Fruit fly (Drosophila melanogaster): Measurements from ENCODE around the gene CG12814.

Gene CG12814

dm6 chr3R:10170356-10170876 lies 19.0 kb downstream of the CG12814 start, which contains the start of gene Best1 (continued):
- TF ChIP-seq svp (GFP tag) (peak; percentile 95), CG6792 (GFP tag; optimal IDR thresholded peaks at IDR 0.05) (peak; percentile 92), OdsH (GFP tag; optimal IDR thresholded peaks at IDR 0.05) (peak; percentile 90), ss (GFP tag; optimal IDR thresholded peaks at IDR 0.05) (peak; percentile 86 to 91), CG8319 (GFP tag; optimal IDR thresholded peaks at IDR 0.05) (peak; percentile 81), CG11294 (GFP tag; IDR thresholded peaks at IDR 0.05) (peak; percentile 84), fkh (GFP tag; optimal IDR thresholded peaks at IDR 0.05) (peak; percentile 80), salr (GFP tag; optimal IDR thresholded peaks at IDR 0.05) (peak; percentile 65 to 77), cyc (GFP tag; optimal IDR thresholded peaks at IDR 0.05) (peak; percentile 85), CG6808 (GFP tag; optimal IDR thresholded peaks at IDR 0.05) (peak; percentile 84), lz (GFP tag; optimal IDR thresholded peaks at IDR 0.05) (peak; percentile 89), net (GFP tag; optimal IDR thresholded peaks at IDR 0.05) (peak; percentile 91), CG6163 (GFP tag; IDR thresholded peaks at IDR 0.05) (peak; percentile 96), topi (GFP tag; optimal IDR thresholded peaks at IDR 0.05) (peak; percentile 86), CG8119 (GFP tag; IDR thresholded peaks at IDR 0.05) (peak; percentile 93)

dm6 chr3R:10169124-10169766 lies 20.2 kb downstream of the CG12814 start:
- peak; percentile 9 for TF ChIP-seq Hr4 (GFP tag; optimal IDR thresholded peaks at IDR 0.05)
- TF ChIP-seq CG4318 (GFP tag; optimal IDR thresholded peaks at IDR 0.05), result no peak
- TF ChIP-seq fkh (GFP tag; optimal IDR thresholded peaks at IDR 0.05), result peak; percentile 44
- 0 out of 3 replicates have a peak, but pooled peaks have one; percentile 8 for TF ChIP-seq CG6163 (GFP tag; IDR thresholded peaks at IDR 0.05)
- no peak for TF ChIP-seq CG11762 (GFP tag; optimal IDR thresholded peaks at IDR 0.05; ENCODE audit: insufficient read depth)
- peak; percentile 16 for TF ChIP-seq esn (GFP tag; optimal IDR thresholded peaks at IDR 0.05)
- no peak for TF ChIP-seq CG7368 (GFP tag; optimal IDR thresholded peaks at IDR 0.05)
- peak; percentile 29 for TF ChIP-seq CG6854 (GFP tag; optimal IDR thresholded peaks at IDR 0.05)

DNA sequence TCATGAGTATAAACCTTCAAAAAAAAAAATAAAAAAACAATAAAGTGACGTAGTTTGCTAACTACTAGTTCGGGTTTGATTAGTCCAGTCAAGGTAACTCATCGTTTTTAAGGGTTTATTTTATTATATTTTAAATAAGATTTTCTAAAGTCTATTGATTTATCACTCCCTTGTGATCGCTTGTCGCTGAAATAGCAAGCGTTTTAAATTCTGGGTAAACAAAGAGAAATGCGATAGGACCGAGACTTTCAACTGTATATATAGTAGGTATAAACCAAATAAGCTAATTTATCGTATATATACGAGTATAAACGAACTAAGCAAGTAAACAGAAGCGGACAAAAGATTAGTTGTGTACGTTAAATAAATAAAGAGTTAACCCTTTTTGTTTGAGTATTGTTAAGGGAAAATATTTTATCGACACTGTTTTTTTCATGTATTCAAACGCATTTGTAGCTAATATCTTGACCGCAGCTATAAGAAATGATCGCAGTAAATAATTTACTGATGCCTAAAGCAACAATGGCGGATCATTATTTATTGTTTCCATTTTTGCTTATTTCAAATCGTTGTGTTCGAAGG lies 20.8 kb downstream of the CG12814 start:
- TF ChIP-seq pdm3 (GFP tag; optimal IDR thresholded peaks at IDR 0.05) (peak; percentile 62), CG3919 (GFP tag; optimal IDR thresholded peaks at IDR 0.05) (peak; percentile 71), Ets96B (tag; optimal IDR thresholded peaks at IDR 0.05) (peak; percentile 3), CG6792 (GFP tag; optimal IDR thresholded peaks at IDR 0.05) (peak; percentile 43), Met (GFP tag; optimal IDR thresholded peaks at IDR 0.05) (peak; percentile 51), Sox15 (GFP tag; optimal IDR thresholded peaks at IDR 0.05) (peak; percentile 22), topi (GFP tag; optimal IDR thresholded peaks at IDR 0.05) (peak; percentile 65), fd59A (GFP tag; optimal IDR thresholded peaks at IDR 0.05) (no peak), fkh (GFP tag; optimal IDR thresholded peaks at IDR 0.05) (peak; percentile 39), CG8632 (GFP tag; optimal IDR thresholded peaks at IDR 0.05) (peak; percentile 62), CG3032 (tag; optimal IDR thresholded peaks at IDR 0.05) (peak; percentile 2), Lpt (GFP tag; optimal IDR thresholded peaks at IDR 0.05) (no peak), Eip78C (GFP tag) (peak; percentile 86), esn (GFP tag; optimal IDR thresholded peaks at IDR 0.05) (peak; percentile 66), CG10631 (GFP tag; optimal IDR thresholded peaks at IDR 0.05) (peak; percentile 55), CG6808 (GFP tag; optimal IDR thresholded peaks at IDR 0.05) (peak; percentile 4), vri (GFP tag; optimal IDR thresholded peaks at IDR 0.05) (peak; percentile 19), CG6854 (GFP tag; optimal IDR thresholded peaks at IDR 0.05) (no peak), CG11902 (GFP tag; optimal IDR thresholded peaks at IDR 0.05) (peak; percentile 58), spab (GFP tag; optimal IDR thresholded peaks at IDR 0.05) (no peak), svp (GFP tag) (peak; percentile 80), Eip93F (GFP tag; optimal IDR thresholded peaks at IDR 0.05) (no peak), fd85E (GFP tag; optimal IDR thresholded peaks at IDR 0.05) (peak; percentile 25), Ets21C (GFP tag; optimal IDR thresholded peaks at IDR 0.05) (peak; percentile 47), OdsH (GFP tag; optimal IDR thresholded peaks at IDR 0.05) (peak; percentile 59), CG32006 (GFP tag; optimal IDR thresholded peaks at IDR 0.05) (no peak), achi (GFP tag; optimal IDR thresholded peaks at IDR 0.05) (peak; percentile 42), Hr4 (GFP tag; optimal IDR thresholded peaks at IDR 0.05) (peak; percentile 38), dac (GFP tag; optimal IDR thresholded peaks at IDR 0.05) (no peak), CG31627 (GFP tag; optimal IDR thresholded peaks at IDR 0.05) (peak; percentile 60), CG7368 (GFP tag; optimal IDR thresholded peaks at IDR 0.05) (peak; percentile 10), Eip75B (GFP tag; optimal IDR thresholded peaks at IDR 0.05) (peak; percentile 16), CG6163 (GFP tag; IDR thresholded peaks at IDR 0.05) (peak; percentile 25; the same call in 1 of the 3 replicates), CG15336 (GFP tag; IDR thresholded peaks at IDR 0.05) (peak; percentile 69), ss (GFP tag; optimal IDR thresholded peaks at IDR 0.05) (peak in 1 of 2 experiments; percentile 21)

All from whole organism, prepupa.